Worm (Caenorhabditis elegans) whole organism, young adult: ENCODE data around the gene clec-161.

Experiments
- B0019.2 ChIP-seq: fragments of 200-800 bp; sonication (Bioruptor generic); conservative IDR thresholded peaks from 2 replicates; pipeline ENCODE4 v1.3.6; 2022; ENCODE audit warnings: missing genetic modification reagents, missing genetic modification characterization, missing compliant biosample characterization
- B0336.3 ChIP-seq: fragments of 200-800 bp; sonication (Bioruptor generic); IDR thresholded peaks from 2 replicates; pipeline ENCODE4 v1.3.6; 2022; ENCODE audit warnings: missing genetic modification characterization, missing compliant biosample characterization
- C06A6.2 ChIP-seq: fragments of 200-800 bp; sonication (Bioruptor generic); conservative IDR thresholded peaks from 2 replicates; pipeline ENCODE4 v1.3.6; 2022; ENCODE audit warnings: missing genetic modification characterization, missing compliant biosample characterization
- D2030.7 ChIP-seq: fragments of 200-800 bp; sonication (Bioruptor generic); IDR thresholded peaks from 2 replicates; pipeline ENCODE4 v1.3.6; 2022; ENCODE audit warnings: missing genetic modification reagents, missing genetic modification characterization, missing compliant biosample characterization
- F23B12.7 ChIP-seq: sonication (generic microtip); optimal IDR thresholded peaks from 2 replicates; lab custom pipeline; 2017; ENCODE audit warnings: missing genetic modification characterization, mild to moderate bottlenecking, missing compliant biosample characterization, antibody characterized with exemption, moderate library complexity; ENCODE audit not compliant: insufficient read depth
- F33H1.4 ChIP-seq: fragments of 200-800 bp; sonication (Bioruptor generic); IDR thresholded peaks from 2 replicates; pipeline ENCODE4 v1.3.6; 2022; ENCODE audit warnings: missing genetic modification reagents, missing genetic modification characterization, missing compliant biosample characterization
- F39B2.1 ChIP-seq: fragments of 200-800 bp; sonication (Bioruptor generic); IDR thresholded peaks from 2 replicates; pipeline ENCODE4 v1.3.6; 2022; ENCODE audit warnings: missing genetic modification reagents, missing genetic modification characterization, missing compliant biosample characterization
- F49E8.2 ChIP-seq: sonication (generic microtip); optimal IDR thresholded peaks from 3 replicates; lab custom pipeline; 2017; ENCODE audit warnings: missing genetic modification characterization, mild to moderate bottlenecking, missing compliant biosample characterization, antibody characterized with exemption, moderate library complexity; ENCODE audit not compliant: insufficient read depth
- F52B5.7 ChIP-seq: sonication (generic microtip); optimal IDR thresholded peaks from 2 replicates; lab custom pipeline; 2016; ENCODE audit warnings: mild to moderate bottlenecking, missing genetic modification characterization, missing compliant biosample characterization
- K11D2.4 ChIP-seq: fragments of 200-800 bp; sonication (Bioruptor generic); IDR thresholded peaks from 2 replicates; pipeline ENCODE4 v1.3.6; 2022; ENCODE audit warnings: missing genetic modification reagents, missing genetic modification characterization, missing compliant biosample characterization
- K12H6.12 ChIP-seq: fragments of 200-800 bp; sonication (Bioruptor generic); optimal IDR thresholded peaks from 2 replicates; lab custom pipeline; 2018; ENCODE audit warnings: mild to moderate bottlenecking, missing genetic modification characterization, missing compliant biosample characterization
- Y53F4B.3 ChIP-seq: fragments of 200-800 bp; sonication (Bioruptor generic); IDR thresholded peaks from 2 replicates; pipeline ENCODE4 v1.3.6; 2022; ENCODE audit warnings: missing genetic modification reagents, missing genetic modification characterization, missing compliant biosample characterization
- Y53G8AR.9 ChIP-seq: fragments of 200-800 bp; sonication (Bioruptor generic); conservative IDR thresholded peaks from 2 replicates; pipeline ENCODE4 v1.3.6; 2022; ENCODE audit warnings: missing genetic modification reagents, missing genetic modification characterization, missing compliant biosample characterization
- Y56A3A.18 ChIP-seq: fragments of 200-800 bp; sonication (Bioruptor generic); IDR thresholded peaks from 2 replicates; pipeline ENCODE4 v1.3.6; 2022; ENCODE audit warnings: missing genetic modification reagents, missing genetic modification characterization, missing compliant biosample characterization
- Y95B8A.8 ChIP-seq: fragments of 200-800 bp; sonication (Bioruptor generic); IDR thresholded peaks from 2 replicates; pipeline ENCODE4 v1.3.6; 2022; ENCODE audit warnings: missing genetic modification reagents, missing genetic modification characterization, missing compliant biosample characterization
- ZK185.1 ChIP-seq: sonication (generic microtip); optimal IDR thresholded peaks from 2 replicates; lab custom pipeline; 2016; ENCODE audit warnings: mild to moderate bottlenecking, missing genetic modification characterization, missing compliant biosample characterization; ENCODE audit not compliant: poor library complexity, severe bottlenecking
- ama-1 ChIP-seq, 3 experiments: fragments of 150-350 bp in 1 of 3; sonication (generic microtip) in 2 of 3; optimal IDR thresholded peaks; 2 replicates each; lab custom pipeline; 2014 to 2018; ENCODE audit warnings: missing biosample characterization in 2 of 3, missing genetic modification characterization in 2 of 3, missing genetic modification reagents in 2 of 3
- athp-1 ChIP-seq: sonication (generic microtip); optimal IDR thresholded peaks from 2 replicates; lab custom pipeline; 2017; ENCODE audit warnings: mild to moderate bottlenecking, missing genetic modification characterization, missing compliant biosample characterization
- attf-3 ChIP-seq: fragments of 200-800 bp; sonication (Bioruptor generic); conservative IDR thresholded peaks from 2 replicates; pipeline ENCODE4 v1.3.6; 2022; ENCODE audit warnings: missing genetic modification reagents, missing genetic modification characterization, missing compliant biosample characterization
- attf-6 ChIP-seq: fragments of 200-800 bp; sonication (Bioruptor generic); IDR thresholded peaks from 2 replicates; pipeline ENCODE4 v1.3.6; 2022; ENCODE audit warnings: missing genetic modification reagents, missing genetic modification characterization, missing compliant biosample characterization
- cebp-1 ChIP-seq, 2 experiments: fragments of 200-800 bp in 1 of 2; sonication (Bioruptor generic) in 1 of 2; sonication (generic microtip) in 1 of 2; IDR thresholded peaks in 1 of 2; optimal IDR thresholded peaks in 1 of 2; 2 replicates each; pipeline versions ENCODE4 v1.3.6 to Lab custom; 2017 to 2022; ENCODE audit warnings: missing compliant biosample characterization in 2 of 2, missing genetic modification characterization in 2 of 2, mild to moderate bottlenecking in 1 of 2, missing genetic modification reagents in 1 of 2, moderate library complexity in 1 of 2
- ceh-100 ChIP-seq: fragments of 200-800 bp; sonication (Bioruptor generic); IDR thresholded peaks from 2 replicates; pipeline ENCODE4 v1.3.6; 2022; ENCODE audit warnings: missing genetic modification reagents, missing genetic modification characterization, missing compliant biosample characterization
- die-1 ChIP-seq: sonication (generic microtip); optimal IDR thresholded peaks from 2 replicates; lab custom pipeline; 2016; ENCODE audit warnings: missing genotype, mild to moderate bottlenecking, missing genetic modification characterization, missing compliant biosample characterization
- efl-1 ChIP-seq: fragments of 150-350 bp; optimal IDR thresholded peaks from 2 replicates; lab custom pipeline; 2014; ENCODE audit warnings: missing biosample characterization, missing genetic modification reagents, missing genetic modification characterization
- ets-4 ChIP-seq: fragments of 200-800 bp; sonication (Bioruptor generic); optimal IDR thresholded peaks from 2 replicates; lab custom pipeline; 2018; ENCODE audit warnings: mild to moderate bottlenecking, missing genetic modification characterization, missing compliant biosample characterization
- fkh-3 ChIP-seq: sonication (generic microtip); optimal IDR thresholded peaks from 2 replicates; lab custom pipeline; 2016; ENCODE audit warnings: mild to moderate bottlenecking, missing genetic modification characterization, missing compliant biosample characterization
- gei-17 ChIP-seq: fragments of 200-800 bp; sonication (Bioruptor generic); optimal IDR thresholded peaks from 2 replicates; lab custom pipeline; 2018; ENCODE audit warnings: mild to moderate bottlenecking, missing genetic modification characterization, missing compliant biosample characterization
- him-1 ChIP-seq: sonication (generic microtip); optimal IDR thresholded peaks from 2 replicates; lab custom pipeline; 2016; ENCODE audit warnings: missing genotype, missing genetic modification reagents, missing genetic modification characterization, missing compliant biosample characterization
- hmg-1.2 ChIP-seq: fragments of 200-800 bp; sonication (Bioruptor generic); IDR thresholded peaks from 2 replicates; pipeline ENCODE4 v1.3.6; 2022; ENCODE audit warnings: missing genetic modification reagents, missing genetic modification characterization, missing compliant biosample characterization
- let-607 ChIP-seq, 2 experiments: fragments of 200-800 bp in 1 of 2; sonication (Bioruptor generic) in 1 of 2; sonication (generic microtip) in 1 of 2; optimal IDR thresholded peaks; 2 replicates each; lab custom pipeline; 2016 to 2018; ENCODE audit warnings: mild to moderate bottlenecking in 2 of 2, missing compliant biosample characterization in 2 of 2, missing genetic modification characterization in 2 of 2, moderate library complexity in 2 of 2, missing genotype in 1 of 2
- lin-26 ChIP-seq: fragments of 200-800 bp; sonication (Bioruptor generic); IDR thresholded peaks from 2 replicates; pipeline ENCODE4 v1.3.6; 2022; ENCODE audit warnings: missing genetic modification reagents, missing genetic modification characterization, missing compliant biosample characterization
- lin-35 ChIP-seq, 3 experiments: fragments of 150-350 bp in 2 of 3; sonication (generic microtip) in 1 of 3; optimal IDR thresholded peaks; 2 replicates each; lab custom pipeline; 2014 to 2018; ENCODE audit warnings: missing biosample characterization in 3 of 3, missing genetic modification characterization in 3 of 3, missing genetic modification reagents in 3 of 3
- lin-40 ChIP-seq: sonication (generic microtip); optimal IDR thresholded peaks from 2 replicates; lab custom pipeline; 2016; ENCODE audit warnings: missing genetic modification characterization, mild to moderate bottlenecking, missing compliant biosample characterization, missing genotype, missing genetic modification reagents
- madf-3 ChIP-seq: fragments of 200-800 bp; sonication (Bioruptor generic); IDR thresholded peaks from 2 replicates; pipeline ENCODE4 v1.3.6; 2022; ENCODE audit warnings: missing genetic modification reagents, missing genetic modification characterization, missing compliant biosample characterization
- mxl-1 ChIP-seq: sonication (generic microtip); optimal IDR thresholded peaks from 2 replicates; lab custom pipeline; 2016; ENCODE audit warnings: missing genetic modification characterization, missing compliant biosample characterization
- nhr-90 ChIP-seq: sonication (generic microtip); optimal IDR thresholded peaks from 2 replicates; lab custom pipeline; 2016; ENCODE audit warnings: missing genotype, mild to moderate bottlenecking, missing genetic modification characterization, missing compliant biosample characterization
- pbrm-1 ChIP-seq: fragments of 200-800 bp; sonication (Bioruptor generic); IDR thresholded peaks from 2 replicates; pipeline ENCODE4 v1.3.6; 2022; ENCODE audit warnings: missing genetic modification reagents, missing genetic modification characterization, missing compliant biosample characterization
- rcor-1 ChIP-seq: fragments of 200-800 bp; sonication (Bioruptor generic); IDR thresholded peaks from 2 replicates; pipeline ENCODE4 v1.3.6; 2022; ENCODE audit warnings: missing genetic modification reagents, missing genetic modification characterization, missing compliant biosample characterization
- snpc-3.4 ChIP-seq: sonication (generic microtip); optimal IDR thresholded peaks from 2 replicates; lab custom pipeline; 2017; ENCODE audit warnings: missing genetic modification characterization, mild to moderate bottlenecking, missing compliant biosample characterization, antibody characterized with exemption, moderate library complexity, missing genotype, missing genetic modification reagents
- snpc-4 ChIP-seq, 5 experiments: fragments of 150-350 bp in 1 of 5; sonication (generic microtip) in 4 of 5; optimal IDR thresholded peaks; 2 replicates each; lab custom pipeline; 2014 to 2018; ENCODE audit warnings: missing genetic modification characterization in 5 of 5, missing biosample characterization in 3 of 5, antibody characterized with exemption in 2 of 5, mild to moderate bottlenecking in 2 of 5, missing compliant biosample characterization in 2 of 5, missing genotype in 2 of 5, moderate library complexity in 2 of 5, missing genetic modification reagents in 1 of 5
- tbp1 ChIP-seq: fragments of 200-800 bp; sonication (Bioruptor generic); optimal IDR thresholded peaks from 2 replicates; lab custom pipeline; 2018; ENCODE audit warnings: mild to moderate bottlenecking, missing genetic modification characterization, missing compliant biosample characterization
- tlf-1 ChIP-seq: fragments of 200-800 bp; sonication (Bioruptor generic); optimal IDR thresholded peaks from 2 replicates; lab custom pipeline; 2018; ENCODE audit warnings: mild to moderate bottlenecking, missing genetic modification characterization, missing compliant biosample characterization
- unc-130 ChIP-seq: sonication (generic microtip); optimal IDR thresholded peaks from 2 replicates; lab custom pipeline; 2016; ENCODE audit warnings: missing genetic modification reagents, missing genetic modification characterization, missing compliant biosample characterization
- xnd-1 ChIP-seq: sonication (generic microtip); optimal IDR thresholded peaks from 2 replicates; lab custom pipeline; 2016; ENCODE audit warnings: missing genotype, missing genetic modification reagents, missing genetic modification characterization, missing compliant biosample characterization
- zim-3 ChIP-seq: sonication (generic microtip); optimal IDR thresholded peaks from 2 replicates; lab custom pipeline; 2017; ENCODE audit warnings: mild to moderate bottlenecking, missing genetic modification characterization, moderate library complexity, missing compliant biosample characterization
- ztf-18 ChIP-seq: sonication (generic microtip); optimal IDR thresholded peaks from 2 replicates; lab custom pipeline; 2016; ENCODE audit warnings: missing genotype, mild to moderate bottlenecking, missing genetic modification characterization, missing compliant biosample characterization

clec-161 gene

ce11 chrIII:9615114-9615513 is 6.6 kb upstream of the clec-161 start:
- TF ChIP-seq pbrm-1 (GFP tag; lab: Robert Waterston, UW) = peak; percentile 64
- peak; percentile 53 for TF ChIP-seq ztf-18 (tag; lab: Kevin White, UChicago)
- TF ChIP-seq attf-6 (GFP tag; lab: Robert Waterston, UW) = peak; percentile 80
- no peak for TF ChIP-seq ama-1 (optimal IDR thresholded peaks at IDR 0.05; lab: Kevin White, UChicago)
- TF ChIP-seq ama-1 (GFP tag; optimal IDR thresholded peaks at IDR 0.05; lab: Kevin White, UChicago) = peak in 1 of 2 experiments; percentile 21
- TF ChIP-seq mxl-1 = no peak
- TF ChIP-seq tbp1 (GFP tag; lab: Kevin White, UChicago) = peak; percentile 40
- no peak for TF ChIP-seq K12H6.12 (tag; lab: Kevin White, UChicago)
- TF ChIP-seq zim-3 (tag; lab: Kevin White, UChicago) = no peak
- peak; percentile 80 for TF ChIP-seq athp-1 (tag; lab: Kevin White, UChicago)
- no peak for TF ChIP-seq ets-4
- TF ChIP-seq C06A6.2 (GFP tag; lab: Robert Waterston, UW) = no peak
- peak; percentile 49; the same call in 1 of the 2 replicates for TF ChIP-seq ceh-100
- TF ChIP-seq attf-3 = no peak
- no peak for TF ChIP-seq snpc-4 (GFP tag; optimal IDR thresholded peaks at IDR 0.05; lab: Kevin White, UChicago)
- peak in 1 of 4 experiments; percentile 10 for TF ChIP-seq snpc-4 (tag; optimal IDR thresholded peaks at IDR 0.05; lab: Kevin White, UChicago)
- no peak for TF ChIP-seq K11D2.4 (GFP tag; lab: Robert Waterston, UW)
- TF ChIP-seq Y53F4B.3 (GFP tag; lab: Robert Waterston, UW) = no peak
- no peak for TF ChIP-seq nhr-90 (tag; lab: Kevin White, UChicago)
- TF ChIP-seq F52B5.7 (tag; lab: Kevin White, UChicago) = peak; percentile 77
- TF ChIP-seq unc-130 (GFP tag; lab: Kevin White, UChicago) = peak; percentile 36
- TF ChIP-seq lin-40 (tag; lab: Kevin White, UChicago) = no peak
- TF ChIP-seq F33H1.4 (GFP tag; lab: Robert Waterston, UW) = peak; percentile 15; the same call in 1 of the 2 replicates
- TF ChIP-seq F23B12.7 (tag; lab: Kevin White, UChicago) = no peak
- no peak for TF ChIP-seq cebp-1 (GFP tag; IDR thresholded peaks at IDR 0.05; lab: Robert Waterston, UW)
- no peak for TF ChIP-seq cebp-1 (tag; optimal IDR thresholded peaks at IDR 0.05; lab: Kevin White, UChicago)
- TF ChIP-seq him-1 (tag; lab: Kevin White, UChicago) = peak; percentile 48
- TF ChIP-seq fkh-3 (tag; lab: Kevin White, UChicago) = no peak
- peak; percentile 44 for TF ChIP-seq hmg-1.2 (GFP tag; lab: Robert Waterston, UW)
- peak; percentile 43 for TF ChIP-seq efl-1 (GFP tag; lab: Kevin White, UChicago)
- TF ChIP-seq rcor-1 = peak; percentile 26; the same call in 1 of the 2 replicates
- TF ChIP-seq madf-3 (GFP tag; lab: Robert Waterston, UW) = peak; percentile 50; the same call in 1 of the 2 replicates
- TF ChIP-seq lin-26 (GFP tag; lab: Robert Waterston, UW) = peak; percentile 76
- TF ChIP-seq snpc-3.4 (tag; lab: Kevin White, UChicago) = peak; percentile 65
- peak; percentile 58; the same call in 1 of the 2 replicates for TF ChIP-seq F39B2.1 (GFP tag; lab: Robert Waterston, UW)
- TF ChIP-seq Y53G8AR.9 (GFP tag; lab: Robert Waterston, UW) = peak; percentile 90
- peak; percentile 80 for TF ChIP-seq tlf-1 (GFP tag; lab: Kevin White, UChicago)
- no peak; the same call in 1 of the 2 replicates for TF ChIP-seq D2030.7 (GFP tag; lab: Robert Waterston, UW)
- TF ChIP-seq Y95B8A.8 (GFP tag; lab: Robert Waterston, UW) = peak; percentile 58
- TF ChIP-seq ZK185.1 (tag; lab: Kevin White, UChicago) = no peak
- TF ChIP-seq B0336.3 (GFP tag; lab: Robert Waterston, UW) = peak; percentile 69; the same call in 1 of the 2 replicates
- peak; percentile 97 for TF ChIP-seq F49E8.2 (tag; lab: Kevin White, UChicago)
- no peak for TF ChIP-seq lin-35 (GFP tag; optimal IDR thresholded peaks at IDR 0.05; lab: Kevin White, UChicago)
- peak; percentile 69; the same call in 1 of the 2 replicates for TF ChIP-seq Y56A3A.18 (GFP tag; lab: Robert Waterston, UW)
- TF ChIP-seq die-1 = peak; percentile 43
- peak; percentile 21 for TF ChIP-seq xnd-1 (tag; lab: Kevin White, UChicago)
- 0 out of 2 replicates have a peak, but pooled peaks have one; percentile 23 for TF ChIP-seq B0019.2 (GFP tag; lab: Robert Waterston, UW)
- no peak for TF ChIP-seq let-607 (tag; optimal IDR thresholded peaks at IDR 0.05; lab: Kevin White, UChicago)
- no peak for TF ChIP-seq gei-17
